Worm (Caenorhabditis elegans): ENCODE data around the gene Y67D8C.9.

DNA sequence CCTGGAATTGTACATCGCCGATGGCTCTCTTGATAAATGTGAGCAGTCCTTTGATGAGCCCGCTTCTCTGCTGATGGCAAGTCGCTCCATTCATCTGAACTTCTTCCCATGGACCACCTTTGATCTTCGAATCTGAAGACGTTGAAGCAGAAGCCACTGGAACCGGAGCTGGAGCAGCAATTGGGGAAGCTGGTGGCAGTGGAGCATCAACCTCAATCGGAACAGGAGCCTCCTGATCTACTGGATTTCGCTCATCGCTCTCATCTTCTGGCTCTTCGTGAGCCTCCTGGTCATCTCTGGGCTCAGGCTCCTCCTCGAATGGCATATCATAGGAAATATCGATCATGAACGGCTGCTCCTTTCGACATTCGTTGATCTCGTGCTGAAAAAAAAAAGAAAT is 39.8 kb downstream of the Y67D8C.9 start:
- TF ChIP-seq hpl-2 (GFP tag; optimal IDR thresholded peaks at IDR 0.05) (no peak), lin-13 (GFP tag; optimal IDR thresholded peaks at IDR 0.05) (no peak), nhr-28 (tag; optimal IDR thresholded peaks at IDR 0.05) (no peak), ztf-11 (tag; optimal IDR thresholded peaks at IDR 0.05) (no peak), lsy-2 (tag; optimal IDR thresholded peaks at IDR 0.05) (no peak), nhr-12 (tag; optimal IDR thresholded peaks at IDR 0.05) (no peak), hlh-4 (tag; optimal IDR thresholded peaks at IDR 0.05) (no peak), ama-1 (optimal IDR thresholded peaks at IDR 0.05) (no peak), nhr-77 (tag; optimal IDR thresholded peaks at IDR 0.05) (no peak), elt-2 (tag; optimal IDR thresholded peaks at IDR 0.05) (no peak), nhr-47 (tag; optimal IDR thresholded peaks at IDR 0.05) (no peak), mdl-1 (tag; optimal IDR thresholded peaks at IDR 0.05) (no peak)
